Worm (Caenorhabditis elegans) whole organism, late embryonic: ENCODE measurements around the gene K11H12.10.
A peak's percentile ranks its signal among the peaks of the same experiment; 100 is the strongest.

Experiments used
- C08G9.2 ChIP-seq: sonication (generic microtip); optimal IDR thresholded peaks from 2 replicates; lab custom pipeline; 2016; ENCODE audit warnings: mild to moderate bottlenecking, missing genetic modification characterization, moderate library complexity, missing compliant biosample characterization
- C38D4.7 ChIP-seq: fragments of 200-800 bp; sonication (Bioruptor generic); optimal IDR thresholded peaks from 2 replicates; lab custom pipeline; 2018; ENCODE audit warnings: mild to moderate bottlenecking, missing genetic modification characterization, moderate library complexity, missing compliant biosample characterization
- F13H6.1 ChIP-seq: sonication (generic microtip); optimal IDR thresholded peaks from 2 replicates; lab custom pipeline; 2016; ENCODE audit warnings: missing genetic modification characterization, missing compliant biosample characterization
- T23F11.4 ChIP-seq: fragments of 200-800 bp; sonication (Bioruptor generic); optimal IDR thresholded peaks from 2 replicates; lab custom pipeline; 2018; ENCODE audit warnings: mild to moderate bottlenecking, missing genetic modification characterization, missing compliant biosample characterization
- Y22D7AL.16 ChIP-seq: sonication (generic microtip); optimal IDR thresholded peaks from 2 replicates; lab custom pipeline; 2016; ENCODE audit warnings: missing genetic modification characterization, missing compliant biosample characterization
- ahr-1 ChIP-seq: sonication (generic microtip); optimal IDR thresholded peaks from 2 replicates; lab custom pipeline; 2016; ENCODE audit warnings: missing genetic modification characterization, missing compliant biosample characterization
- ama-1 ChIP-seq: fragments of 150-350 bp; optimal IDR thresholded peaks from 2 replicates; lab custom pipeline; 2014
- ceh-14 ChIP-seq: sonication (generic microtip); optimal IDR thresholded peaks from 2 replicates; lab custom pipeline; 2016; ENCODE audit warnings: missing genotype, missing genetic modification characterization, missing compliant biosample characterization
- ceh-18 ChIP-seq: sonication (generic microtip); optimal IDR thresholded peaks from 2 replicates; lab custom pipeline; 2016; ENCODE audit warnings: missing genetic modification characterization, missing compliant biosample characterization
- ceh-19 ChIP-seq: fragments of 200-800 bp; sonication (Bioruptor generic); optimal IDR thresholded peaks from 2 replicates; lab custom pipeline; 2018; ENCODE audit warnings: mild to moderate bottlenecking, missing genetic modification characterization, missing compliant biosample characterization
- ceh-2 ChIP-seq: sonication (generic microtip); optimal IDR thresholded peaks from 2 replicates; lab custom pipeline; 2016; ENCODE audit warnings: missing genotype, missing genetic modification characterization, missing compliant biosample characterization
- ceh-24 ChIP-seq: sonication (generic microtip); optimal IDR thresholded peaks from 2 replicates; lab custom pipeline; 2016; ENCODE audit warnings: mild to moderate bottlenecking, missing genetic modification characterization, missing compliant biosample characterization
- ceh-34 ChIP-seq: sonication (generic microtip); optimal IDR thresholded peaks from 2 replicates; lab custom pipeline; 2016; ENCODE audit warnings: mild to moderate bottlenecking, missing genetic modification characterization, missing compliant biosample characterization
- ceh-45 ChIP-seq: fragments of 200-800 bp; sonication (Bioruptor generic); IDR thresholded peaks from 2 replicates; pipeline ENCODE4 v1.3.6; 2022; ENCODE audit warnings: missing genetic modification reagents, missing genetic modification characterization, missing compliant biosample characterization
- ceh-6 ChIP-seq: fragments of 200-800 bp; sonication (Bioruptor generic); optimal IDR thresholded peaks from 2 replicates; lab custom pipeline; 2018; ENCODE audit warnings: mild to moderate bottlenecking, missing genetic modification characterization, missing compliant biosample characterization
- ceh-9 ChIP-seq: sonication (generic microtip); optimal IDR thresholded peaks from 2 replicates; lab custom pipeline; 2016; ENCODE audit warnings: mild to moderate bottlenecking, missing genetic modification characterization, inconsistent platforms, missing compliant biosample characterization
- dve-1 ChIP-seq: sonication (generic microtip); optimal IDR thresholded peaks from 2 replicates; lab custom pipeline; 2017; ENCODE audit warnings: antibody characterized with exemption, mild to moderate bottlenecking, missing genetic modification characterization, missing compliant biosample characterization
- elt-2 ChIP-seq: sonication (generic microtip); optimal IDR thresholded peaks from 2 replicates; lab custom pipeline; 2016; ENCODE audit warnings: missing genetic modification reagents, missing genetic modification characterization, missing compliant biosample characterization
- fax-1 ChIP-seq: sonication (generic microtip); optimal IDR thresholded peaks from 2 replicates; lab custom pipeline; 2016; ENCODE audit warnings: missing genotype, missing genetic modification characterization, missing compliant biosample characterization
- fkh-10 ChIP-seq: fragments of 150-350 bp; optimal IDR thresholded peaks from 2 replicates; lab custom pipeline; 2014; ENCODE audit warnings: missing biosample characterization, missing genetic modification reagents, missing genetic modification characterization
- fkh-6 ChIP-seq: sonication (generic microtip); optimal IDR thresholded peaks from 2 replicates; lab custom pipeline; 2016; ENCODE audit warnings: missing genetic modification characterization, missing compliant biosample characterization
- hlh-13 ChIP-seq: fragments of 200-800 bp; sonication (Bioruptor generic); optimal IDR thresholded peaks from 2 replicates; lab custom pipeline; 2018; ENCODE audit warnings: mild to moderate bottlenecking, missing genetic modification characterization, missing compliant biosample characterization
- hlh-15 ChIP-seq: sonication (generic microtip); optimal IDR thresholded peaks from 2 replicates; lab custom pipeline; 2016; ENCODE audit warnings: missing genetic modification characterization, missing compliant biosample characterization
- hlh-30 ChIP-seq: sonication (generic microtip); optimal IDR thresholded peaks from 2 replicates; lab custom pipeline; 2017; ENCODE audit warnings: antibody characterized with exemption, missing genetic modification characterization, missing compliant biosample characterization; ENCODE audit not compliant: insufficient read depth
- hlh-6 ChIP-seq: sonication (generic microtip); optimal IDR thresholded peaks from 2 replicates; lab custom pipeline; 2016; ENCODE audit warnings: missing genotype, missing genetic modification characterization, missing compliant biosample characterization
- lim-6 ChIP-seq: sonication (generic microtip); optimal IDR thresholded peaks from 2 replicates; lab custom pipeline; 2016; ENCODE audit warnings: missing genetic modification characterization, missing compliant biosample characterization
- lin-11 ChIP-seq: fragments of 200-800 bp; sonication (Bioruptor generic); optimal IDR thresholded peaks from 2 replicates; lab custom pipeline; 2018; ENCODE audit warnings: mild to moderate bottlenecking, missing genetic modification characterization, missing compliant biosample characterization
- mec-3 ChIP-seq: sonication (generic microtip); optimal IDR thresholded peaks from 2 replicates; lab custom pipeline; 2016; ENCODE audit warnings: borderline replicate concordance, missing genetic modification characterization, missing compliant biosample characterization
- nfya-1 ChIP-seq: sonication (generic microtip); optimal IDR thresholded peaks from 2 replicates; lab custom pipeline; 2017; ENCODE audit warnings: missing genetic modification characterization, mild to moderate bottlenecking, missing compliant biosample characterization, antibody characterized with exemption, moderate library complexity
- nhr-11 ChIP-seq: fragments of 150-350 bp; optimal IDR thresholded peaks from 2 replicates; lab custom pipeline; 2014; ENCODE audit warnings: missing biosample characterization, missing genetic modification characterization
- npax-4 ChIP-seq: sonication (generic microtip); optimal IDR thresholded peaks from 2 replicates; lab custom pipeline; 2016; ENCODE audit warnings: missing genetic modification characterization, missing compliant biosample characterization
- pat-9 ChIP-seq: fragments of 200-800 bp; sonication (Bioruptor generic); optimal IDR thresholded peaks from 2 replicates; lab custom pipeline; 2018; ENCODE audit warnings: mild to moderate bottlenecking, missing genetic modification characterization, moderate library complexity, missing compliant biosample characterization
- pax-1 ChIP-seq: fragments of 150-350 bp; optimal IDR thresholded peaks from 2 replicates; lab custom pipeline; 2014; ENCODE audit warnings: missing biosample characterization, missing genetic modification characterization
- pqm-1 ChIP-seq: sonication (generic microtip); optimal IDR thresholded peaks from 2 replicates; lab custom pipeline; 2016; ENCODE audit warnings: missing genetic modification characterization, missing compliant biosample characterization
- syd-9 ChIP-seq: sonication (generic microtip); optimal IDR thresholded peaks from 2 replicates; lab custom pipeline; 2016; ENCODE audit warnings: mild to moderate bottlenecking, missing genetic modification characterization, moderate library complexity, missing compliant biosample characterization
- tbx-2 ChIP-seq: sonication (generic microtip); optimal IDR thresholded peaks from 2 replicates; lab custom pipeline; 2016; ENCODE audit warnings: missing genetic modification characterization, missing compliant biosample characterization
- tbx-7 ChIP-seq: sonication (generic microtip); optimal IDR thresholded peaks from 2 replicates; lab custom pipeline; 2016; ENCODE audit warnings: missing genotype, missing genetic modification characterization, missing compliant biosample characterization
- ttx-3 ChIP-seq: sonication (generic microtip); optimal IDR thresholded peaks from 2 replicates; lab custom pipeline; 2016; ENCODE audit warnings: missing genetic modification reagents, missing genetic modification characterization, missing compliant biosample characterization
- unc-3 ChIP-seq, 2 experiments: fragments of 200-800 bp in 1 of 2; sonication (Bioruptor generic) in 1 of 2; sonication (generic microtip) in 1 of 2; conservative IDR thresholded peaks in 1 of 2; optimal IDR thresholded peaks in 1 of 2; 2 replicates each; pipeline versions ENCODE4 v1.3.6 to Lab custom; 2016 to 2022; ENCODE audit warnings: missing compliant biosample characterization in 2 of 2, missing genetic modification characterization in 2 of 2, missing genetic modification reagents in 1 of 2
- unc-42 ChIP-seq: sonication (generic microtip); optimal IDR thresholded peaks from 2 replicates; lab custom pipeline; 2016; ENCODE audit warnings: missing genotype, missing genetic modification characterization, missing compliant biosample characterization
- zip-5 ChIP-seq: sonication (generic microtip); optimal IDR thresholded peaks from 2 replicates; lab custom pipeline; 2016; ENCODE audit warnings: missing genetic modification characterization, missing compliant biosample characterization

Gene K11H12.10

ce11 chrIV:684748-685147, 8.9 kb downstream of the K11H12.10 start:
- TF ChIP-seq nhr-11, result no peak
- no peak for TF ChIP-seq hlh-13
- TF ChIP-seq elt-2 (tag; lab: Kevin White, UChicago), result no peak
- no peak for TF ChIP-seq hlh-30 (tag; lab: Kevin White, UChicago)
- no peak for TF ChIP-seq dve-1 (tag; lab: Kevin White, UChicago)
- no peak for TF ChIP-seq pqm-1 (tag; lab: Kevin White, UChicago)
- TF ChIP-seq fax-1 (tag; lab: Kevin White, UChicago), result no peak
- TF ChIP-seq F13H6.1 (tag; lab: Kevin White, UChicago), result no peak
- no peak for TF ChIP-seq ceh-18
- no peak for TF ChIP-seq hlh-6 (tag; lab: Kevin White, UChicago)
- TF ChIP-seq ceh-6, result no peak
- no peak for TF ChIP-seq Y22D7AL.16 (tag; lab: Kevin White, UChicago)
- TF ChIP-seq mec-3 (tag; lab: Kevin White, UChicago), result no peak
- no peak for TF ChIP-seq ahr-1 (tag; lab: Kevin White, UChicago)
- no peak for TF ChIP-seq pat-9 (tag; lab: Kevin White, UChicago)
- TF ChIP-seq fkh-10, result no peak
- TF ChIP-seq ceh-14 (tag; lab: Kevin White, UChicago), result no peak

ce11 chrIV:698304-698703, 22.4 kb downstream of the K11H12.10 start, which contains the start of gene Y55F3C.17:
Y55F3C.17 (minus strand) TSS chrIV:698404.
- TF ChIP-seq ceh-2 (tag; lab: Kevin White, UChicago), result no peak
- no peak for TF ChIP-seq syd-9 (tag; lab: Kevin White, UChicago)
- TF ChIP-seq ama-1 (lab: Kevin White, UChicago), result no peak
- TF ChIP-seq ceh-9, result no peak
- TF ChIP-seq ceh-34 (tag; lab: Kevin White, UChicago), result no peak
- TF ChIP-seq lin-11, result no peak
- TF ChIP-seq ceh-19 (GFP tag; lab: Kevin White, UChicago), result no peak
- TF ChIP-seq fkh-6, result no peak
- TF ChIP-seq hlh-13, result no peak

ce11 chrIV:707635-708034, 31.8 kb downstream of the K11H12.10 start, which contains the start of gene cutl-26:
cutl-26 (minus strand) TSS chrIV:707735.
- TF ChIP-seq ceh-24 (tag; lab: Kevin White, UChicago) (no peak), ceh-6 (no peak), ttx-3 (tag; lab: Kevin White, UChicago) (no peak), nfya-1 (tag; lab: Kevin White, UChicago) (no peak), ceh-34 (tag; lab: Kevin White, UChicago) (no peak), T23F11.4 (no peak), C38D4.7 (no peak), mec-3 (tag; lab: Kevin White, UChicago) (no peak), nhr-11 (no peak), ceh-45 (GFP tag; lab: Robert Waterston, UW) (no peak), npax-4 (tag; lab: Kevin White, UChicago) (no peak)
- TF ChIP-seq, all 69 proteins: peak for 0

ce11 chrIV:715433-715832, 39.6 kb downstream of the K11H12.10 start:
- no peak for TF ChIP-seq tbx-7 (tag; lab: Kevin White, UChicago)
- TF ChIP-seq unc-42 (tag; lab: Kevin White, UChicago), result peak; percentile 67
- TF ChIP-seq, all 69 proteins: peak for 1

DNA sequence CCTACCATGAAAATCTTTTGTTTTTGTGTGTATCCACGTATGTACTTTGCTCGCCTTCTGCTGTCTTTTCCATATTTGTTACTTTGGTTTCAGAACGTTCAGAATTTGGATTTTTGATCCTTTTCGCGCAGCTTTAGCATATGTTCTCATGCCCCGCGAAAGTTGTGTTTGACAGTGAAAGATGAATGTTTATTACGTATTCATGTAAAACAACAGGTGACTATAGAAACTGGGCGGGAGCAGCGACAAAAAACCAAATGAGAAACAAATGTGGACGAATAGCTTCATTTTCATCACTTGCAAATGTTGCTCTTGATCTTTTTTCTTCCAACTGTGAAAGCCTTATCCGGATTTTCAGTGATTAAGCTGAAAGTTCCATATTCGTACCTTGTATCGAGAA, 40.4 kb downstream of the K11H12.10 start, which contains the start of gene clec-164:
Gene clec-164 (plus strand): TSS at position 301 of the 400 bp plus-strand sequence.
- TF ChIP-seq tbx-2 (tag; lab: Kevin White, UChicago), result no peak
- TF ChIP-seq pax-1, result no peak
- TF ChIP-seq C08G9.2 (tag; lab: Kevin White, UChicago), result no peak
- no peak for TF ChIP-seq hlh-6 (tag; lab: Kevin White, UChicago)
- no peak for TF ChIP-seq hlh-15 (tag; lab: Kevin White, UChicago)
- TF ChIP-seq fkh-10, result no peak
- no peak for TF ChIP-seq unc-3 (GFP tag; conservative IDR thresholded peaks at IDR 0.05; lab: Robert Waterston, UW)
- no peak for TF ChIP-seq unc-3 (tag; optimal IDR thresholded peaks at IDR 0.05; lab: Kevin White, UChicago)
- TF ChIP-seq nhr-11, result no peak
- TF ChIP-seq lim-6 (tag; lab: Kevin White, UChicago), result no peak
- no peak for TF ChIP-seq elt-2 (tag; lab: Kevin White, UChicago)
- no peak for TF ChIP-seq fkh-6
- TF ChIP-seq syd-9 (tag; lab: Kevin White, UChicago), result no peak
- no peak for TF ChIP-seq mec-3 (tag; lab: Kevin White, UChicago)
- no peak for TF ChIP-seq lin-11
- TF ChIP-seq ceh-45 (GFP tag; lab: Robert Waterston, UW), result no peak
- no peak for TF ChIP-seq T23F11.4
- no peak for TF ChIP-seq ceh-2 (tag; lab: Kevin White, UChicago)
- no peak for TF ChIP-seq zip-5
